Worm (Caenorhabditis elegans) whole organism, late embryonic: Measurements from ENCODE around the gene Y75B7AL.2.

Source experiments
- F13H6.1 ChIP-seq: sonication (generic microtip); optimal IDR thresholded peaks from 2 replicates; lab custom pipeline; 2016; ENCODE audit warnings: missing genetic modification characterization, missing compliant biosample characterization
- ceh-19 ChIP-seq: fragments of 200-800 bp; sonication (Bioruptor generic); optimal IDR thresholded peaks from 2 replicates; lab custom pipeline; 2018; ENCODE audit warnings: mild to moderate bottlenecking, missing genetic modification characterization, missing compliant biosample characterization
- ceh-24 ChIP-seq: sonication (generic microtip); optimal IDR thresholded peaks from 2 replicates; lab custom pipeline; 2016; ENCODE audit warnings: mild to moderate bottlenecking, missing genetic modification characterization, missing compliant biosample characterization
- ceh-45 ChIP-seq: fragments of 200-800 bp; sonication (Bioruptor generic); IDR thresholded peaks from 2 replicates; pipeline ENCODE4 v1.3.6; 2022; ENCODE audit warnings: missing genetic modification reagents, missing genetic modification characterization, missing compliant biosample characterization
- ceh-9 ChIP-seq: sonication (generic microtip); optimal IDR thresholded peaks from 2 replicates; lab custom pipeline; 2016; ENCODE audit warnings: mild to moderate bottlenecking, missing genetic modification characterization, inconsistent platforms, missing compliant biosample characterization
- elt-2 ChIP-seq: sonication (generic microtip); optimal IDR thresholded peaks from 2 replicates; lab custom pipeline; 2016; ENCODE audit warnings: missing genetic modification reagents, missing genetic modification characterization, missing compliant biosample characterization
- hlh-30 ChIP-seq: sonication (generic microtip); optimal IDR thresholded peaks from 2 replicates; lab custom pipeline; 2017; ENCODE audit warnings: antibody characterized with exemption, missing genetic modification characterization, missing compliant biosample characterization; ENCODE audit not compliant: insufficient read depth
- odd-2 ChIP-seq: sonication (generic microtip); optimal IDR thresholded peaks from 2 replicates; lab custom pipeline; 2017; ENCODE audit warnings: antibody characterized with exemption, mild to moderate bottlenecking, missing genetic modification characterization, missing compliant biosample characterization
- pha-4 ChIP-seq: fragments of 150-350 bp; optimal IDR thresholded peaks from 2 replicates; lab custom pipeline; 2018; ENCODE audit warnings: missing biosample characterization, missing genetic modification reagents, missing genetic modification characterization
- pqm-1 ChIP-seq: sonication (generic microtip); optimal IDR thresholded peaks from 2 replicates; lab custom pipeline; 2016; ENCODE audit warnings: missing genetic modification characterization, missing compliant biosample characterization
- ref-2 ChIP-seq: sonication (generic microtip); optimal IDR thresholded peaks from 2 replicates; lab custom pipeline; 2016; ENCODE audit warnings: missing genetic modification characterization, missing compliant biosample characterization
- sdc-2 ChIP-seq: sonication (generic microtip); optimal IDR thresholded peaks from 2 replicates; lab custom pipeline; 2016; ENCODE audit warnings: missing genotype, missing genetic modification characterization, missing compliant biosample characterization
- ttx-3 ChIP-seq: sonication (generic microtip); optimal IDR thresholded peaks from 2 replicates; lab custom pipeline; 2016; ENCODE audit warnings: missing genetic modification reagents, missing genetic modification characterization, missing compliant biosample characterization
- unc-55 ChIP-seq: sonication (generic microtip); optimal IDR thresholded peaks from 2 replicates; lab custom pipeline; 2017; ENCODE audit warnings: missing biosample characterization, missing genetic modification reagents, missing genetic modification characterization

ce11 chrV:1392900-1393299 lies 34.9 kb upstream of the Y75B7AL.2 start, which contains the start of gene Y75B7AR.1:
- TF ChIP-seq sdc-2 = no peak
- TF ChIP-seq ceh-24 (tag; lab: Kevin White, UChicago) = no peak
- no peak for TF ChIP-seq ceh-9 (tag; lab: Kevin White, UChicago)
- TF ChIP-seq elt-2 = no peak
- no peak for TF ChIP-seq pqm-1
- no peak for TF ChIP-seq unc-55 (GFP tag; lab: Kevin White, UChicago)
- no peak for TF ChIP-seq ttx-3 (tag; lab: Kevin White, UChicago)
- no peak for TF ChIP-seq ceh-19 (GFP tag; lab: Kevin White, UChicago)
- TF ChIP-seq ceh-45 = no peak
- TF ChIP-seq hlh-30 (tag; lab: Kevin White, UChicago) = no peak
- TF ChIP-seq ref-2 (tag; lab: Kevin White, UChicago) = no peak
- no peak for TF ChIP-seq odd-2 (tag; lab: Kevin White, UChicago)
- no peak for TF ChIP-seq F13H6.1 (tag; lab: Kevin White, UChicago)
- TF ChIP-seq pha-4 (tag; lab: Kevin White, UChicago) = no peak
